Worm (Caenorhabditis elegans): Measurements from ENCODE around the gene mrps-26.

mrps-26 gene

ce11 chrIII:5234312-5234711 lies at the start of gene mrps-26:
Gene mrps-26, plus strand, starts transcription at chrIII:5234612.
- no peak for TF ChIP-seq unc-62 (GFP tag; optimal IDR thresholded peaks at IDR 0.05)

DNA sequence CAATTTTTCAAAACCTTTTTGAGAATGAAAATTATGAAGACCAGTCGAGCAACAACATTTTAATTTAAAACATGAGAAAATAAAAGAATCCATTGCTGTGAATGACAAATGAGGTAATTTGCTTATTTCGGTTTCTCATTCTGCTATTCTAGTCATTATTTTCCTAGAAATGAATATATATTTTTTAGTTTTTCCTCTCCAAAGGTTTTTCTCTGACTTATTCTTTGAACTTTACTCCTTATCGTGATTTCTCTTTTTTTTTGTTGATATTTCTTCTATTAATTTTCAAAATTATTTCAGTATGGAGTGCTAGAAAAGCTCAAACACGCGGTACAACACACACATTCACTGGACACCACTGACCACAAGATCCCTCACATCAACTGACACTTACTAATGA lies 48.8 kb upstream of the mrps-26 start, which contains the start of gene pup-2:
Gene pup-2, plus strand, starts transcription at position 301 of the 400 bp plus-strand sequence.
- no peak for TF ChIP-seq unc-62 (GFP tag; optimal IDR thresholded peaks at IDR 0.05)

DNA sequence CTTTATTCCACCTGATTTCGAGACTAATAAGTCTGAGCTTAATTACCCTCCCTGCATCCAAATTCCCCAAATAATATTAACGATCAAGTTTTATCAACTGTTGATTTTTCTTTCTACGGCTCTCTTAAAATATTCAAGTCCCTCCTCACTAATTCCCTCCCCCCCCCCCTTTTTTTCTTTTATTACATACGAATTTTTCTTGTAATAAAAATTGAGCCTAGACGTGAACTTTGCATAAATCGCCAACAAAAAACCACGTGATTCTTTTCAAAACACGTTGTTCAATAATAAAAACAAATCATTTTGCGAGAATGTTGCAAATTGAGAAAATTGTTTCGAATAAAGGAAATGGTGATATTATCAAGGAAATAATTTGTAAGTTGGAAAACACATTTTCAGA lies 46.0 kb upstream of the mrps-26 start, which contains the start of gene K10D2.8:
Gene K10D2.8, plus strand, starts transcription at position 301 of the 400 bp plus-strand sequence.
- no peak for TF ChIP-seq unc-62 (GFP tag; optimal IDR thresholded peaks at IDR 0.05)

- no peak for TF ChIP-seq unc-62 (GFP tag; optimal IDR thresholded peaks at IDR 0.05)
Observed at ce11 chrIII:5190179-5190578, 44.2 kb upstream of the mrps-26 start.

DNA sequence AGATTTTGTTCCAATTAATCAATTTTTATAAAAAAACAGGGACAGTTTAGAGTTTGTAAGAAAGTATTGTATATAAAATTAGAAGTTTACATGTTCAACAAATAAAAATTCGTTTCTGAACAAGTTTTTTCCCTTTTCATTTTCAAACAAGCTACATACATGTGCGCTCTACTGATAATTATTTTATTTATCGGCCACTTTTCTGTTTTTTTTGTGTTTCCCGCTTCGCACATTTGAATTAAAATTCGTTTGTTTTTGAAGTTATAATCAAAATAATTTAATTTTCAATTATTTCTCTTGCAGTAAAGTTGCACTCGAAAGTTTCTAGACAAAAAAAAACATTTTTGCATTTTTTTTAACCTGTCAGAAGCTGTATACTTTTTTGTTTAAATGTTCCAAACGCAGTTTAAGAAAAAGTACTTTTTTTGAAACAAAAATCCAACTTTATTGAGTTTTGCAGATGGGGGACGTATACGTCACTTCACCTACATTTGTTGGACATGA lies 43.7 kb upstream of the mrps-26 start, which contains the start of gene hira-1:
Gene hira-1, plus strand, starts transcription at position 454 of the 504 bp plus-strand sequence.
- no peak for TF ChIP-seq unc-62 (GFP tag; optimal IDR thresholded peaks at IDR 0.05)

ce11 chrIII:5193266-5193665 lies 41.1 kb upstream of the mrps-26 start:
- no peak for TF ChIP-seq unc-62 (GFP tag; optimal IDR thresholded peaks at IDR 0.05)

ce11 chrIII:5195690-5196089 lies 38.7 kb upstream of the mrps-26 start, which contains the start of gene moc-6:
Gene moc-6, plus strand, starts transcription at chrIII:5195990.
- no peak for TF ChIP-seq unc-62 (GFP tag; optimal IDR thresholded peaks at IDR 0.05)

DNA sequence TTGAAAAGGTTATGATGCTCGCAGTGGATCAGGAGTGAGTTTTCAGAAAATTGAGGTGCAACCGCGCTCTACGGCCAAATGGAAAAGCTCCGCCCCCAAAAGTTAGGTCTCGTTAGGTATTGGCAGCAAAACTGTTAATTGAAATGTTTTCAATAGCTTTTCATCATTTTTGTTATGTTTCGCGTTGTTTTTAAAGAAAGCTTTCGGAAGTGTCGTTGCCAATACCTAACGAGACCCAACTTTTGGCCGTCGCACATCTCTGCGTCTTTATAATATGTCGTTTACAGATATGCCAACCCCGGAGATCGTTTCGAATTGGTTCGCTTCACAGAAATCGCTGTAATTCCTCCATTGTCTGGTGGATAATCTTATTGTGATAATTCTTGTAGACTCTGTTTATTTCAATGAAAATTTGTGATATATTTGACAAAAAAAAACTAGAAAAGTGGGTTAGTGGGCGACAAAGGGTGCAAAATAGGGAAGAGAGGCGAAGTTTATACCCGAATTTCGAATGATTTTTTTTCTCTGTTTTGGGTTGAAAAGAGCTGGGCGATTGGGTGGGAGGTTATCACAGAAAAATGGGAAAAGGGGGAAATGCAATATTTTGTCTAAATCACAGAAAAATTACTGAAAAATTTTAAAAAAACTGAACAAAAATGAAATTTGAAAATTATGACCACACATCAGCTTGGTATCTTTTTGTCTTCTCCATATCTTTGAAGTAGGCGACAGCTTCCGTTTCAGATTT lies 37.9 kb upstream of the mrps-26 start:
- no peak for TF ChIP-seq unc-62 (GFP tag; optimal IDR thresholded peaks at IDR 0.05)

ce11 chrIII:5199577-5199976 lies 34.8 kb upstream of the mrps-26 start, which contains the start of gene emb-8:
Gene emb-8, minus strand, starts transcription at chrIII:5199677.
- no peak for TF ChIP-seq unc-62 (GFP tag; optimal IDR thresholded peaks at IDR 0.05)

DNA sequence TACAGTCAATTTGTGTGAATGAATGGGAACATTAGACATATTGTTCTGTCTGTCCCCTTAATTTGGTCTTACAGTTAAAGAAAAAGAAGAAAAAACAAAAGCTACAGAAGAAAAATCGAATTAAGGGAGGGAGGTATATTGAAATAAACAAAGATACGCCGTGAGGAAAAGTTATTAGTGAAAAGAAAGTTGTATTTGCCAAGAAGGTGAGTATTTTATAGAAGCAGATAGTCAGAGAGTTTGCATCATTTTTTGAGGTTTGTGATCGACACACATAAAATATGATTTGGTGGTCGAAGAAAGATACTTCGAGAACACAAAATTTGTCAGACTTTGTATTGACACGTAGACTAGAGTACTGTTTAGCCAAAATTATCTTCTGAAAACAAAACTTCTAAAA lies 34.1 kb upstream of the mrps-26 start:
- no peak for TF ChIP-seq unc-62 (GFP tag; optimal IDR thresholded peaks at IDR 0.05)

- TF ChIP-seq unc-62 (GFP tag; optimal IDR thresholded peaks at IDR 0.05): no peak
Observed at ce11 chrIII:5201267-5201666, 33.1 kb upstream of the mrps-26 start.

DNA sequence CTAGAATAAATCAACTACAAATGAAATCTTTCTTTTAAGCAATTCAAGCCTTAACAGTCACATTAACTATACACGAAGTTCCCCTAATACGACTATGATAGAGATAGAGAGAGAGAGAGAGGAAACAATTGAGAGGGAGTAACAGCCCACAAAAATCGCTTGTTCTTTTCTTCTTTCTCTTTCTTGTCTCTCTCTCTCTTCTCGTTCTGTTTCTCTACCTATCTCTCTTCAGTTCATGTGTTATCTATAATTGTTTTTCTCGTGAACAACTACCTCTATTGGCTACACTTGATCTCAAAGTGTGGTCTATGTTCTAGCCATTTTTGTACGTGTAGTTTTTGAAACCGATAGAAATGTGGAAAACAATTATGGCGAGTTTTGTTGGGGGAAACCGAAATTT lies 31.8 kb upstream of the mrps-26 start:
- TF ChIP-seq unc-62 (GFP tag; optimal IDR thresholded peaks at IDR 0.05): no peak

- no peak for TF ChIP-seq unc-62 (GFP tag; optimal IDR thresholded peaks at IDR 0.05)
Observed at ce11 chrIII:5203310-5203709, 31.1 kb upstream of the mrps-26 start.

- TF ChIP-seq unc-62 (GFP tag; optimal IDR thresholded peaks at IDR 0.05): no peak
Observed at ce11 chrIII:5206861-5207414, 27.5 kb upstream of the mrps-26 start, which contains the start of gene morc-1. Gene morc-1, minus strand, starts transcription at chrIII:5206911.

DNA sequence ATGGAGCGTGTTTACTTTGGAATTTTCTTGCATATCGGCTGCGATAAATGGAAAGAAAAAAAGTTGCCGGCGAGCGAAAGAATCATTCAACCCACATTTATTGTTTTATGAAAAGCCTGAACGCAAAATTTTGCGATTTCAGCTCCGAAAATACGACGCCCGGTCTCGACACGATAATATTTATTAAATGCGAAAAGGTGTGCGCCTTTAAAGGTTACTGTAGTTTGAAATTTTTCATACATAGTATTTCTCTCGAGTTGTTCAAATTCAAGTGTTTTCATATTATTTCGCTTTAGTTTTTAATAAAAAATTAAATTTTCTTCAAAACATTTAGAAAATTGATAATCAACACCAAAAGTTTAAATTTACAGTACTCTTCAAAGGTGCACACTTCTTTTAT lies 25.4 kb upstream of the mrps-26 start, which contains the start of gene syx-16:
Gene syx-16, minus strand, starts transcription at position 118 of the 400 bp plus-strand sequence.
- TF ChIP-seq unc-62 (GFP tag; optimal IDR thresholded peaks at IDR 0.05): no peak

- TF ChIP-seq unc-62 (GFP tag; optimal IDR thresholded peaks at IDR 0.05): no peak
Observed at ce11 chrIII:5210269-5210668, 24.1 kb upstream of the mrps-26 start.

ce11 chrIII:5214162-5214561 lies 20.2 kb upstream of the mrps-26 start:
- no peak for TF ChIP-seq unc-62 (GFP tag; optimal IDR thresholded peaks at IDR 0.05)
